Worm (Caenorhabditis elegans): ENCODE measurements around the gene hmg-4.

The hmg-4 gene

DNA sequence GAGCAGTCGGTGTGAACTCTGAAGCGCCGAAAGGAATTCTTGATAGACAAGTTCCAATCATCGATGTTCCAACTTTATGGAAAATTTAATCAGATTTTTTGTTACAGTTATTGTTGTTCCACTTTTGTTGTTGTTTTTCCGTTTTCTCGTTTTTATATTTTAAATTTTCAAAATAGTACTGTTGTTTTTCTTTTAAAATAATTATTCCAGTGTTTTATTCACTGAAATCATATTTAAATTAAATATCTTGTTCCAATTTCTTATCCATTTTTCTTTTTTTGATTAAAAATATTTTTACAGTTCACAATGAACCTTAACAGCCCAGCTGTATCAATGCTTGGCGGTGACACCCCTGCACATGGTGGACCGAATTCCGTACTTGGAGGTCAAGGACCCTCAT is 2.3 kb upstream of the hmg-4 start, which contains the start of gene tbp-1:
Gene tbp-1, plus strand, starts transcription at position 301 of the 400 bp plus-strand sequence.
- TF ChIP-seq lin-38 (GFP tag; IDR thresholded peaks at IDR 0.05) (peak; percentile 24; the same call in 1 of the 2 replicates), php-3 (GFP tag; IDR thresholded peaks at IDR 0.05) (no peak), F44E2.7 (GFP tag; IDR thresholded peaks at IDR 0.05) (no peak), ztf-7 (tag; optimal IDR thresholded peaks at IDR 0.05) (no peak)

DNA sequence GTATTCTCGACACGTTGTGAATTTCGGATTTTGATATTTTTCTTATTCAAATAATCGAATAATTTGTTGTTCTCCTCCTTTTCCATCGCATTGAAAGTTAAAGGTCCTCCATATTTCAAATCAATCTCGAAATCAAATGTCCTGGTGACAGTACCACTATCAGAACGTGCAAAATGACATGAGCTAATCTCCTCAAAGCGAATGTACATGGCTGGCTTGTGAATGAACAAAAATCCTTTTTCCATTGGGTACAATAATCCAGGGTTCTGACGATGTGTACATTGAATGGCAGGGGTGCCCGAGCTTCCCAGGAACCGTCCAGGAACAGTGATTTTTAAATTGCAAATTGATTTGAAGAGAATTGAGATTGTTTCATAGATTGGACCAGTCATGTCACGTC is 1.3 kb downstream of the hmg-4 start:
- peak; percentile 91 for TF ChIP-seq aha-1 (tag)
- TF ChIP-seq zfp-3 (GFP tag; conservative IDR thresholded peaks at IDR 0.05), result no peak

DNA sequence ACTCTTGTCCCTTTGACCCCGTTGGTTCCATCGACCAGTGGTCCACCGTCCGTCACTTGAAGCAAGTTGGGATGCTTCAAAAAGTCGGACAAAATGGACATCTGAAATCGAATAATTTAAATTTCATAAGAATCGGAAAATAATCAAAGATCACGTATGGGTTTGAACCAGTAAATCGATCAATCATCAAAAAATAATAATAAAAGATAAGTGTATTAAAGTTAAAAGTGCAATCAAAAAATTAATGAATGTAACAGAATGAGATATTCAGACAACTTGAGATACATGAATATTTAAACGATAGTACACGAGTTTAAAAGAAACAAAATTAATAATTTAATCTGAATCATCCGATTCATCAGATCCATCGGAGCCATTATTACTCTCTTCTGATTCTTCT is 2.5 kb downstream of the hmg-4 start, which contains the start of gene T20B12.7:
Gene T20B12.7, minus strand, starts transcription at position 101 of the 400 bp plus-strand sequence.
- no peak for TF ChIP-seq daf-8 (GFP tag; IDR thresholded peaks at IDR 0.05)
- TF ChIP-seq aly-2 (tag; optimal IDR thresholded peaks at IDR 0.05), result no peak
- TF ChIP-seq F44E2.7 (GFP tag; IDR thresholded peaks at IDR 0.05), result no peak
- TF ChIP-seq sdz-12 (GFP tag; optimal IDR thresholded peaks at IDR 0.05), result no peak
- TF ChIP-seq Y105C5A.15 (GFP tag; IDR thresholded peaks at IDR 0.05), result no peak
- TF ChIP-seq nhr-10 (tag; optimal IDR thresholded peaks at IDR 0.05), result no peak
- no peak for TF ChIP-seq mxl-2 (GFP tag; conservative IDR thresholded peaks at IDR 0.05)
- no peak for TF ChIP-seq lin-29 (GFP tag; IDR thresholded peaks at IDR 0.05)
- no peak for TF ChIP-seq lin-38 (GFP tag; IDR thresholded peaks at IDR 0.05)
- TF ChIP-seq F10B5.3 (tag; optimal IDR thresholded peaks at IDR 0.05), result no peak
- no peak for TF ChIP-seq snpc-1.2 (GFP tag; IDR thresholded peaks at IDR 0.05)
- no peak for TF ChIP-seq daf-16 (GFP tag; optimal IDR thresholded peaks at IDR 0.05)
- TF ChIP-seq daf-16 (tag; optimal IDR thresholded peaks at IDR 0.05), result no peak
- TF ChIP-seq ceh-62 (tag; optimal IDR thresholded peaks at IDR 0.05), result no peak
- TF ChIP-seq ceh-28 (tag; optimal IDR thresholded peaks at IDR 0.05), result no peak

DNA sequence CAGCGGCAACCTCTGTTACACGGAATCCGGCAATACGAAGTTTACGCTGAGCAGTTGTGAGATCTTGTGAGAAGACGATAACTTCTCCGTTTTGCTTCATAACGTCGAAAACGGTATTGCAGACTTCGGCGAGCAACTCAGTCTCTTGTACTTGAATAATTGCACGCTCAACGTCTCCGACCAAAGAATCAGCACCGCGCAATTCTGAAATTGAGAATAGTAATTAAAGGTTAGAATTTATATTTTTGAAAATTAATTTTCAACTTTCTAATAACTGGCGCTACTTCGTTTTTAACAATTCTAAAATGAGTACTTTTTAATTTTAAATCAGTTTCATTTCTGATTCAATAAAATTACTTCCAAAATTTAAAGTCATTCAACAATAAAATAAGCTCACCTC is 2.9 kb downstream of the hmg-4 start:
- TF ChIP-seq hlh-30 (tag; optimal IDR thresholded peaks at IDR 0.05; ENCODE audit: insufficient read depth), result no peak
- TF ChIP-seq unc-62 (GFP tag; optimal IDR thresholded peaks at IDR 0.05 in 1 of 2), result peak in 1 of 2 experiments; percentile 91
- no peak for TF ChIP-seq unc-62 (tag; optimal IDR thresholded peaks at IDR 0.05)

DNA sequence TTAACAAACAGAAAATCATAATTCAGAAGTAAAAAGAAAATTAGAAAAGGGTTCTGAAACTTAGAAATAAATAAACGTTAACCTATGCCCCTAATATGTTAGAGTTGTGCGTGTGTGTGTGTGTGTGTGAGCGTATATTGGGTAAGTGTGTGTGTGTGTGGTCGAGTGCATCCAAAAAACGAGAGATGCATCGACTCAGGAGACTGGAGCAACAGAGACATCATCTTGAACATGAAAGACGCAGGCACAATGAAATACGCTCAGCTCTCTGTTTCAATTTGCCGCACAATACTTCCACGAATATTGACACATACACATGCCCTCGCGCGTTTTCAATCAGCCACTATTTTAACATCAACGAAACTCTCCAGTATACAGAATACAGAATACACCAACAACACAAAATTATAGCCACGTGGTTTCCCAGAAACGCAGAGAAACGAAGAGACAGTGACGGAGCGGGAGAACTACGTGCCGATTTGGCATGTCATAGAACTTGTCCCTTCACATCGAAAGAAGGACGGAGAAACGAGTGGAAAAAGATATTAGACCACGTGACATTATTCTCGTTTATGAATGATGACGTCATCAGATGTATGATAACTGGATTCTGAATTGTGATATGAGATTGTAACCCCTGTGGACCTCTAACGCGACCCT is 5.1 kb downstream of the hmg-4 start:
- TF ChIP-seq zip-2 (tag; optimal IDR thresholded peaks at IDR 0.05) (no peak), dmd-8 (GFP tag; IDR thresholded peaks at IDR 0.05) (no peak), dmd-6 (GFP tag; IDR thresholded peaks at IDR 0.05) (peak; percentile 86), set-16 (GFP tag; IDR thresholded peaks at IDR 0.05) (no peak), ceh-44 (GFP tag; IDR thresholded peaks at IDR 0.05) (no peak), Y105C5A.15 (GFP tag; IDR thresholded peaks at IDR 0.05) (no peak), zip-11 (GFP tag; IDR thresholded peaks at IDR 0.05) (no peak), unc-62 (GFP tag; optimal IDR thresholded peaks at IDR 0.05 in 1 of 2) (peak in 1 of 2 experiments; percentile 98), unc-62 (tag; optimal IDR thresholded peaks at IDR 0.05) (no peak), mdl-1 (tag; optimal IDR thresholded peaks at IDR 0.05) (peak; percentile 93 to 98), zag-1 (tag; optimal IDR thresholded peaks at IDR 0.05) (no peak), ceh-32 (tag; optimal IDR thresholded peaks at IDR 0.05; ENCODE audit: poor library complexity) (no peak), Y48G9A.11 (GFP tag; IDR thresholded peaks at IDR 0.05) (no peak), mxl-3 (GFP tag; optimal IDR thresholded peaks at IDR 0.05) (peak; percentile 92), F44E2.7 (GFP tag; IDR thresholded peaks at IDR 0.05) (no peak), unc-130 (GFP tag; optimal IDR thresholded peaks at IDR 0.05) (no peak), lsy-2 (tag; optimal IDR thresholded peaks at IDR 0.05) (peak in 1 of 2 experiments; percentile 81), hmg-1.1 (GFP tag; IDR thresholded peaks at IDR 0.05) (peak; percentile 35; the same call in 1 of the 2 replicates), hif-1 (tag; optimal IDR thresholded peaks at IDR 0.05) (peak; percentile 85 to 98), egl-27 (tag; optimal IDR thresholded peaks at IDR 0.05) (no peak), vab-7 (GFP tag; IDR thresholded peaks at IDR 0.05) (no peak), php-3 (GFP tag; IDR thresholded peaks at IDR 0.05) (0 out of 2 replicates have a peak, but pooled peaks have one; percentile 30), dmd-9 (GFP tag; IDR thresholded peaks at IDR 0.05) (no peak), R02D3.7 (tag; optimal IDR thresholded peaks at IDR 0.05) (no peak), T26A8.4 (GFP tag; IDR thresholded peaks at IDR 0.05) (peak; percentile 74), saeg-2 (GFP tag; IDR thresholded peaks at IDR 0.05) (peak; percentile 44; the same call in 1 of the 2 replicates), ceh-82 (tag; optimal IDR thresholded peaks at IDR 0.05) (no peak)

Data from whole organism, L4 larva.